Fruit fly (Drosophila melanogaster) whole organism, embryonic: ENCODE data around the gene Liprin-alpha.

Source experiments
- CG11085 ChIP-seq: fragments of 200-800 bp; sonication (Bioruptor generic); IDR thresholded peaks from 2 replicates; pipeline ENCODE4 v1.3.6; 2022; ENCODE audit warnings: missing biosample characterization, missing genetic modification characterization
- CG7372 ChIP-seq: fragments of 200-800 bp; sonication (Bioruptor generic); IDR thresholded peaks from 2 replicates; pipeline ENCODE4 v1.3.6; 2022; ENCODE audit warnings: missing biosample characterization, missing genetic modification characterization
- amos ChIP-seq: fragments of 200-800 bp; sonication (Bioruptor generic); IDR thresholded peaks from 2 replicates; pipeline ENCODE4 v1.3.6; 2022; ENCODE audit warnings: missing biosample characterization, missing genetic modification characterization; ENCODE audit not compliant: partially characterized antibody
- cas ChIP-seq: fragments of 200-800 bp; sonication (Bioruptor generic); IDR thresholded peaks from 2 replicates; pipeline ENCODE4 v1.3.6; 2022; ENCODE audit warnings: missing biosample characterization, missing genetic modification characterization
- inv ChIP-seq: fragments of 200-800 bp; sonication (Bioruptor generic); IDR thresholded peaks from 2 replicates; pipeline ENCODE4 v1.3.6; 2022; ENCODE audit warnings: missing biosample characterization, missing genetic modification characterization; ENCODE audit not compliant: partially characterized antibody
- pan ChIP-seq, 4 experiments: fragments of >200 bp in 3 of 4; fragments of 200-800 bp in 1 of 4; sonication (Bioruptor generic) in 1 of 4; optimal IDR thresholded peaks in 3 of 4; IDR thresholded peaks in 1 of 4; 2 replicates each; pipeline versions ENCODE4 v1.3.6 to Lab custom; 2017 to 2022; ENCODE audit warnings: missing biosample characterization in 2 of 4, missing genetic modification characterization in 2 of 4, mixed read lengths in 1 of 4

dm6 chr2L:6772655-6773054, 49.0 kb downstream of the Liprin-alpha start, which contains the start of gene LUBEL:
- TF ChIP-seq amos, result no peak
- no peak for TF ChIP-seq pan (optimal IDR thresholded peaks at IDR 0.05; lab: Kevin White, UChicago)
- no peak for TF ChIP-seq pan (GFP tag; optimal IDR thresholded peaks at IDR 0.05 in 1 of 2, IDR thresholded peaks at IDR 0.05 in 1 of 2)
- TF ChIP-seq CG7372 (GFP tag; lab: Robert Waterston, UW), result no peak
- TF ChIP-seq inv, result no peak
- TF ChIP-seq cas (GFP tag; lab: Robert Waterston, UW), result no peak
- TF ChIP-seq CG11085 (GFP tag; lab: Robert Waterston, UW), result no peak
